Worm (Caenorhabditis elegans) whole organism, L1 larva: ENCODE results near the gene T25E4.2.

Experiments used
- C16A3.4 ChIP-seq: fragments of 150-350 bp; optimal IDR thresholded peaks from 2 replicates; lab custom pipeline; 2014; ENCODE audit warnings: missing biosample characterization, missing genetic modification characterization
- F16B12.6 ChIP-seq: fragments of 150-350 bp; optimal IDR thresholded peaks from 2 replicates; lab custom pipeline; 2014; ENCODE audit warnings: missing biosample characterization, missing genetic modification characterization
- ama-1 ChIP-seq: fragments of 150-350 bp; optimal IDR thresholded peaks from 2 replicates; lab custom pipeline; 2014
- ceh-8 ChIP-seq: fragments of 200-800 bp; sonication (Bioruptor generic); optimal IDR thresholded peaks from 2 replicates; lab custom pipeline; 2018; ENCODE audit warnings: mild to moderate bottlenecking, missing genetic modification characterization, moderate library complexity, missing compliant biosample characterization
- ceh-88 ChIP-seq: fragments of 200-800 bp; sonication (Bioruptor generic); IDR thresholded peaks from 2 replicates; pipeline ENCODE4 v1.3.6; 2022; ENCODE audit warnings: missing genetic modification characterization, missing compliant biosample characterization
- ceh-90 ChIP-seq: sonication (generic microtip); optimal IDR thresholded peaks from 2 replicates; lab custom pipeline; 2016; ENCODE audit warnings: missing genetic modification characterization, missing compliant biosample characterization
- dsc-1 ChIP-seq: sonication (generic microtip); optimal IDR thresholded peaks from 2 replicates; lab custom pipeline; 2016; ENCODE audit warnings: mild to moderate bottlenecking, missing genetic modification characterization, missing compliant biosample characterization
- efl-1 ChIP-seq, 4 experiments: fragments of 150-350 bp; optimal IDR thresholded peaks in 3 of 4; peaks in 1 of 4; 1 replicate in 1 of 4; 2 replicates in 3 of 4; lab custom pipeline; 2014; ENCODE audit warnings: missing biosample characterization in 2 of 4, missing genetic modification characterization in 2 of 4, missing genetic modification reagents in 2 of 4
- efl-3 ChIP-seq: fragments of 200-800 bp; sonication (Bioruptor generic); optimal IDR thresholded peaks from 2 replicates; lab custom pipeline; 2018; ENCODE audit warnings: mild to moderate bottlenecking, missing genetic modification characterization, missing compliant biosample characterization
- egl-27 ChIP-seq, 2 experiments: fragments of 150-350 bp in 1 of 2; sonication (generic microtip); optimal IDR thresholded peaks; 3 replicates each; lab custom pipeline; 2017 to 2018; ENCODE audit warnings: missing biosample characterization in 2 of 2, missing genetic modification characterization in 2 of 2, missing genetic modification reagents in 2 of 2
- ets-5 ChIP-seq: fragments of 200-800 bp; sonication (Bioruptor generic); IDR thresholded peaks from 2 replicates; pipeline ENCODE4 v1.3.6; 2022; ENCODE audit warnings: missing genetic modification characterization, missing compliant biosample characterization
- fkh-10 ChIP-seq: sonication (generic microtip); optimal IDR thresholded peaks from 2 replicates; lab custom pipeline; 2017; ENCODE audit warnings: missing biosample characterization, missing genetic modification reagents, missing genetic modification characterization
- fkh-4 ChIP-seq: sonication (generic microtip); optimal IDR thresholded peaks from 2 replicates; lab custom pipeline; 2016; ENCODE audit warnings: missing compliant biosample characterization, missing genetic modification characterization, borderline replicate concordance
- fos-1 ChIP-seq: fragments of 150-350 bp; optimal IDR thresholded peaks from 2 replicates; lab custom pipeline; 2014; ENCODE audit warnings: missing biosample characterization, missing genetic modification characterization
- grh-1 ChIP-seq: fragments of 200-800 bp; sonication (Bioruptor generic); IDR thresholded peaks from 2 replicates; pipeline ENCODE4 v1.3.6; 2022; ENCODE audit warnings: missing genetic modification reagents, missing genetic modification characterization, missing compliant biosample characterization
- irx-1 ChIP-seq: sonication (generic microtip); optimal IDR thresholded peaks from 2 replicates; lab custom pipeline; 2016; ENCODE audit warnings: missing genetic modification characterization, missing compliant biosample characterization
- isw-1 ChIP-seq: fragments of 200-800 bp; sonication (Bioruptor generic); IDR thresholded peaks from 2 replicates; pipeline ENCODE4 v1.3.6; 2022; ENCODE audit warnings: missing genetic modification characterization, missing compliant biosample characterization
- jun-1 ChIP-seq: fragments of 150-350 bp; optimal IDR thresholded peaks from 2 replicates; lab custom pipeline; 2014; ENCODE audit warnings: missing biosample characterization, missing genetic modification reagents, missing genetic modification characterization
- lin-35 ChIP-seq, 2 experiments: fragments of 150-350 bp; optimal IDR thresholded peaks; 2 replicates each; lab custom pipeline; 2014; ENCODE audit warnings: missing biosample characterization in 2 of 2, missing genetic modification characterization in 2 of 2, missing genetic modification reagents in 2 of 2
- lir-3 ChIP-seq: sonication (generic microtip); optimal IDR thresholded peaks from 2 replicates; lab custom pipeline; 2016; ENCODE audit warnings: mild to moderate bottlenecking, missing genetic modification characterization, moderate library complexity, missing compliant biosample characterization; ENCODE audit not compliant: poor library complexity
- mep-1 ChIP-seq: fragments of 150-350 bp; optimal IDR thresholded peaks from 2 replicates; lab custom pipeline; 2014; ENCODE audit warnings: missing biosample characterization, missing genetic modification characterization
- nhr-11 ChIP-seq: fragments of 150-350 bp; optimal IDR thresholded peaks from 2 replicates; lab custom pipeline; 2014; ENCODE audit warnings: missing biosample characterization, missing genetic modification characterization
- nhr-12 ChIP-seq: sonication (generic microtip); optimal IDR thresholded peaks from 2 replicates; lab custom pipeline; 2017; ENCODE audit warnings: missing biosample characterization, missing genetic modification characterization
- nhr-20 ChIP-seq: sonication (generic microtip); optimal IDR thresholded peaks from 2 replicates; lab custom pipeline; 2016; ENCODE audit warnings: mild to moderate bottlenecking, missing genetic modification characterization, missing compliant biosample characterization
- nhr-237 ChIP-seq: fragments of 150-350 bp; optimal IDR thresholded peaks from 2 replicates; lab custom pipeline; 2014; ENCODE audit warnings: missing biosample characterization, missing genetic modification characterization
- nhr-28 ChIP-seq: fragments of 150-350 bp; optimal IDR thresholded peaks from 2 replicates; lab custom pipeline; 2014; ENCODE audit warnings: missing biosample characterization, missing genetic modification characterization
- nhr-76 ChIP-seq: sonication (generic microtip); optimal IDR thresholded peaks from 2 replicates; lab custom pipeline; 2017; ENCODE audit warnings: missing biosample characterization, missing genetic modification characterization
- nhr-85 ChIP-seq: sonication (generic microtip); peaks from one replicate; lab custom pipeline; 2016; ENCODE audit warnings: missing genetic modification characterization, inconsistent platforms, missing compliant biosample characterization
- pag-3 ChIP-seq: sonication (generic microtip); optimal IDR thresholded peaks from 2 replicates; lab custom pipeline; 2017; ENCODE audit warnings: missing genetic modification characterization, mild to moderate bottlenecking, missing compliant biosample characterization, antibody characterized with exemption, borderline replicate concordance; ENCODE audit not compliant: insufficient read depth
- pax-3 ChIP-seq: fragments of 200-800 bp; sonication (Bioruptor generic); optimal IDR thresholded peaks from 2 replicates; lab custom pipeline; 2018; ENCODE audit warnings: mild to moderate bottlenecking, missing genetic modification characterization, moderate library complexity, missing compliant biosample characterization
- rnt-1 ChIP-seq: sonication (generic microtip); optimal IDR thresholded peaks from 2 replicates; lab custom pipeline; 2016; ENCODE audit warnings: mild to moderate bottlenecking, missing genetic modification characterization, moderate library complexity, missing compliant biosample characterization
- skn-1 ChIP-seq: fragments of 150-350 bp; optimal IDR thresholded peaks from 2 replicates; lab custom pipeline; 2014; ENCODE audit warnings: missing biosample characterization, missing genetic modification characterization
- snpc-4 ChIP-seq: fragments of 150-350 bp; optimal IDR thresholded peaks from 2 replicates; lab custom pipeline; 2014; ENCODE audit warnings: missing biosample characterization, missing genetic modification characterization
- snu-23 ChIP-seq: sonication (generic microtip); optimal IDR thresholded peaks from 2 replicates; lab custom pipeline; 2016; ENCODE audit warnings: missing genetic modification characterization, missing compliant biosample characterization
- sup-37 ChIP-seq: fragments of 200-800 bp; sonication (Bioruptor generic); optimal IDR thresholded peaks from 2 replicates; lab custom pipeline; 2018; ENCODE audit warnings: mild to moderate bottlenecking, missing genetic modification characterization, missing compliant biosample characterization
- tbx-2 ChIP-seq: sonication (generic microtip); optimal IDR thresholded peaks from 2 replicates; lab custom pipeline; 2016; ENCODE audit warnings: missing genetic modification characterization, missing compliant biosample characterization
- tlp-1 ChIP-seq: fragments of 150-350 bp; optimal IDR thresholded peaks from 2 replicates; lab custom pipeline; 2014; ENCODE audit warnings: missing biosample characterization, missing genetic modification characterization
- unc-62 ChIP-seq: fragments of 150-350 bp; optimal IDR thresholded peaks from 2 replicates; lab custom pipeline; 2014; ENCODE audit warnings: missing biosample characterization, missing genetic modification reagents, missing genetic modification characterization
- unc-86 ChIP-seq: sonication (generic microtip); optimal IDR thresholded peaks from 2 replicates; lab custom pipeline; 2016; ENCODE audit warnings: missing genetic modification characterization, missing compliant biosample characterization
- zag-1 ChIP-seq: fragments of 150-350 bp; optimal IDR thresholded peaks from 2 replicates; lab custom pipeline; 2014; ENCODE audit warnings: missing biosample characterization, missing genetic modification characterization
- zip-4 ChIP-seq: fragments of 200-800 bp; sonication (Bioruptor generic); optimal IDR thresholded peaks from 2 replicates; lab custom pipeline; 2018; ENCODE audit warnings: mild to moderate bottlenecking, missing genetic modification characterization, moderate library complexity, missing compliant biosample characterization
- ztf-4 ChIP-seq: fragments of 150-350 bp; optimal IDR thresholded peaks from 2 replicates; lab custom pipeline; 2014; ENCODE audit warnings: missing biosample characterization, missing genetic modification characterization

The T25E4.2 gene

ce11 chrII:5605538-5605945, 23.3 kb upstream of the T25E4.2 start (continued):
- TF ChIP-seq tbx-2 (tag; lab: Kevin White, UChicago) (peak; percentile 74), C16A3.4 (tag; lab: Kevin White, UChicago) (peak; percentile 56), sup-37 (no peak), F16B12.6 (tag; lab: Kevin White, UChicago) (no peak), pax-3 (no peak), snpc-4 (tag; lab: Kevin White, UChicago) (peak; percentile 3), skn-1 (tag; lab: Kevin White, UChicago) (no peak), lir-3 (tag; lab: Kevin White, UChicago) (no peak), lin-35 (GFP tag; optimal IDR thresholded peaks at IDR 0.05; lab: Kevin White, UChicago) (peak in 1 of 2 experiments; percentile 66), ets-5 (GFP tag; lab: Robert Waterston, UW) (no peak), isw-1 (GFP tag; lab: Robert Waterston, UW) (no peak), zip-4 (GFP tag; lab: Kevin White, UChicago) (no peak), fos-1 (tag; lab: Kevin White, UChicago) (no peak), ama-1 (lab: Kevin White, UChicago) (no peak), fkh-4 (tag; lab: Kevin White, UChicago) (no peak), nhr-12 (no peak), unc-62 (GFP tag; lab: Kevin White, UChicago) (no peak), pag-3 (tag; lab: Kevin White, UChicago) (no peak), mep-1 (tag; lab: Kevin White, UChicago) (peak; percentile 29), grh-1 (GFP tag; lab: Robert Waterston, UW) (peak; percentile 82), unc-86 (tag; lab: Kevin White, UChicago) (no peak), nhr-76 (tag; lab: Kevin White, UChicago) (no peak), ceh-88 (GFP tag; lab: Robert Waterston, UW) (no peak), ceh-90 (tag; lab: Kevin White, UChicago) (no peak), tlp-1 (tag; lab: Kevin White, UChicago) (no peak), jun-1 (tag; lab: Kevin White, UChicago) (peak; percentile 35), ztf-4 (peak; percentile 57), irx-1 (tag; lab: Kevin White, UChicago) (peak; percentile 56), nhr-237 (tag; lab: Kevin White, UChicago) (peak; percentile 31), efl-3 (GFP tag; lab: Kevin White, UChicago) (no peak), rnt-1 (tag; lab: Kevin White, UChicago) (no peak), ceh-8 (GFP tag; lab: Kevin White, UChicago) (no peak), dsc-1 (tag; lab: Kevin White, UChicago) (no peak), zag-1 (tag; lab: Kevin White, UChicago) (no peak), nhr-11 (tag; lab: Kevin White, UChicago) (no peak), snu-23 (peak; percentile 89), fkh-10 (GFP tag; lab: Kevin White, UChicago) (no peak), egl-27 (tag; optimal IDR thresholded peaks at IDR 0.05; lab: Kevin White, UChicago) (peak in 1 of 2 experiments; percentile 66)

- TF ChIP-seq efl-1 (optimal IDR thresholded peaks at IDR 0.05; lab: Kevin White, UChicago) (no peak), efl-1 (GFP tag; optimal IDR thresholded peaks at IDR 0.05 in 1 of 2; lab: Kevin White, UChicago) (peak in 1 of 2 experiments; percentile 68), fkh-4 (tag; lab: Kevin White, UChicago) (no peak), nhr-28 (tag; lab: Kevin White, UChicago) (no peak), nhr-20 (peak; percentile 19), nhr-85 (tag; lab: Kevin White, UChicago) (peak; percentile 61), snpc-4 (tag; lab: Kevin White, UChicago) (no peak)
- TF ChIP-seq, all 84 proteins: peak for 3
Observed at ce11 chrII:5604441-5604840, 22.2 kb upstream of the T25E4.2 start.
